Worm (Caenorhabditis elegans) whole organism, L4 larva: ENCODE data around the gene ceh-48.

Experiments
- D1046.2 ChIP-seq: fragments of 200-800 bp; sonication (Bioruptor generic); IDR thresholded peaks from 2 replicates; pipeline ENCODE4 v1.3.6; 2022; ENCODE audit warnings: missing genetic modification characterization, missing compliant biosample characterization
- R02D3.7 ChIP-seq: fragments of 150-350 bp; sonication (generic microtip); optimal IDR thresholded peaks from 3 replicates; lab custom pipeline; 2014; ENCODE audit warnings: missing biosample characterization, missing genetic modification characterization
- T20F7.1 ChIP-seq: fragments of 200-800 bp; sonication (Bioruptor generic); optimal IDR thresholded peaks from 2 replicates; lab custom pipeline; 2018; ENCODE audit warnings: mild to moderate bottlenecking, missing genetic modification characterization, missing compliant biosample characterization
- Y105C5A.15 ChIP-seq: fragments of 200-800 bp; sonication (Bioruptor generic); IDR thresholded peaks from 2 replicates; pipeline ENCODE4 v1.3.6; 2022; ENCODE audit warnings: missing genetic modification characterization, missing compliant biosample characterization
- Y48G9A.11 ChIP-seq: fragments of 200-800 bp; sonication (Bioruptor generic); IDR thresholded peaks from 2 replicates; pipeline ENCODE4 v1.3.6; 2022; ENCODE audit warnings: missing genetic modification reagents, missing genetic modification characterization, missing compliant biosample characterization
- Y5F2A.4 ChIP-seq: fragments of 200-800 bp; sonication (Bioruptor generic); optimal IDR thresholded peaks from 2 replicates; lab custom pipeline; 2018; ENCODE audit warnings: mild to moderate bottlenecking, missing genetic modification characterization, missing compliant biosample characterization
- ZK546.5 ChIP-seq, 2 experiments: sonication (generic microtip); optimal IDR thresholded peaks; 2 replicates each; lab custom pipeline; 2017; ENCODE audit warnings: missing biosample characterization in 2 of 2, missing genetic modification characterization in 2 of 2
- aha-1 ChIP-seq: fragments of 150-350 bp; peaks from one replicate; lab custom pipeline; 2014; ENCODE audit warnings: missing biosample characterization, missing genetic modification characterization
- arid-1 ChIP-seq: fragments of 200-800 bp; sonication (Bioruptor generic); conservative IDR thresholded peaks from 2 replicates; pipeline ENCODE4 v1.3.6; 2022; ENCODE audit warnings: missing genetic modification reagents, missing genetic modification characterization, missing compliant biosample characterization
- attf-4 ChIP-seq: sonication (generic microtip); optimal IDR thresholded peaks from 3 replicates; lab custom pipeline; 2017; ENCODE audit warnings: missing biosample characterization, missing genetic modification characterization
- ceh-20 ChIP-seq: fragments of 200-800 bp; sonication (Bioruptor generic); IDR thresholded peaks from 2 replicates; pipeline ENCODE4 v1.3.6; 2022; ENCODE audit warnings: missing genetic modification reagents, missing genetic modification characterization, missing compliant biosample characterization
- ceh-62 ChIP-seq: sonication (generic microtip); optimal IDR thresholded peaks from 2 replicates; lab custom pipeline; 2017; ENCODE audit warnings: missing biosample characterization, missing genetic modification characterization
- ceh-82 ChIP-seq: sonication (generic microtip); optimal IDR thresholded peaks from 2 replicates; lab custom pipeline; 2017; ENCODE audit warnings: missing biosample characterization, missing genetic modification characterization
- daf-12 ChIP-seq: fragments of 150-350 bp; optimal IDR thresholded peaks from 2 replicates; lab custom pipeline; 2014; ENCODE audit warnings: missing biosample characterization, missing genetic modification reagents, missing genetic modification characterization
- daf-16 ChIP-seq, 3 experiments: sonication (generic microtip); optimal IDR thresholded peaks; 2 replicates each; lab custom pipeline; 2016 to 2017; ENCODE audit warnings: missing genetic modification characterization in 3 of 3, missing genetic modification reagents in 3 of 3, mild to moderate bottlenecking in 2 of 3, missing compliant biosample characterization in 2 of 3, missing biosample characterization in 1 of 3, moderate library complexity in 1 of 3
- daf-19 ChIP-seq: fragments of 200-800 bp; sonication (Bioruptor generic); conservative IDR thresholded peaks from 2 replicates; pipeline ENCODE4 v1.3.6; 2022; ENCODE audit warnings: missing genetic modification characterization, missing compliant biosample characterization
- daf-8 ChIP-seq: fragments of 200-800 bp; sonication (Bioruptor generic); IDR thresholded peaks from 2 replicates; pipeline ENCODE4 v1.3.6; 2022; ENCODE audit warnings: missing genetic modification characterization, missing compliant biosample characterization
- dmd-6 ChIP-seq: fragments of 200-800 bp; sonication (Bioruptor generic); IDR thresholded peaks from 2 replicates; pipeline ENCODE4 v1.3.6; 2022; ENCODE audit warnings: missing genetic modification reagents, missing genetic modification characterization, missing compliant biosample characterization
- dmd-8 ChIP-seq: fragments of 200-800 bp; sonication (Bioruptor generic); IDR thresholded peaks from 2 replicates; pipeline ENCODE4 v1.3.6; 2022; ENCODE audit warnings: missing genetic modification characterization, missing compliant biosample characterization
- dpl-1 ChIP-seq: fragments of 150-350 bp; optimal IDR thresholded peaks from 2 replicates; lab custom pipeline; 2014; ENCODE audit warnings: missing biosample characterization, missing genetic modification reagents, missing genetic modification characterization
- duxl-1 ChIP-seq: sonication (generic microtip); optimal IDR thresholded peaks from 2 replicates; lab custom pipeline; 2016; ENCODE audit warnings: mild to moderate bottlenecking, missing genetic modification characterization, moderate library complexity, missing compliant biosample characterization; ENCODE audit not compliant: poor library complexity
- dve-1 ChIP-seq: sonication (generic microtip); optimal IDR thresholded peaks from 2 replicates; lab custom pipeline; 2017; ENCODE audit warnings: antibody characterized with exemption, mild to moderate bottlenecking, missing genetic modification characterization, missing compliant biosample characterization; ENCODE audit not compliant: insufficient read depth
- egl-43 ChIP-seq: fragments of 200-800 bp; sonication (Bioruptor generic); IDR thresholded peaks from 2 replicates; pipeline ENCODE4 v1.3.6; 2022; ENCODE audit warnings: missing genetic modification reagents, missing genetic modification characterization, missing compliant biosample characterization
- gei-8 ChIP-seq: fragments of 200-800 bp; sonication (Bioruptor generic); optimal IDR thresholded peaks from 2 replicates; lab custom pipeline; 2018; ENCODE audit warnings: mild to moderate bottlenecking, missing genetic modification characterization, missing compliant biosample characterization
- hmg-1.1 ChIP-seq: fragments of 200-800 bp; sonication (Bioruptor generic); IDR thresholded peaks from 2 replicates; pipeline ENCODE4 v1.3.6; 2022; ENCODE audit warnings: missing genetic modification reagents, missing genetic modification characterization, missing compliant biosample characterization
- jun-1 ChIP-seq: fragments of 150-350 bp; optimal IDR thresholded peaks from 2 replicates; lab custom pipeline; 2014; ENCODE audit warnings: missing biosample characterization, missing genetic modification reagents, missing genetic modification characterization
- lin-13 ChIP-seq: fragments of 150-350 bp; optimal IDR thresholded peaks from 2 replicates; lab custom pipeline; 2014; ENCODE audit warnings: missing biosample characterization, missing genetic modification reagents, missing genetic modification characterization
- lin-39 ChIP-seq: fragments of 150-350 bp; optimal IDR thresholded peaks from 2 replicates; lab custom pipeline; 2014; ENCODE audit warnings: missing biosample characterization, missing genetic modification reagents, missing genetic modification characterization
- lir-3 ChIP-seq: sonication (generic microtip); optimal IDR thresholded peaks from 2 replicates; lab custom pipeline; 2016; ENCODE audit warnings: mild to moderate bottlenecking, missing genetic modification characterization, missing compliant biosample characterization
- mdl-1 ChIP-seq, 2 experiments: fragments of 150-350 bp in 1 of 2; sonication (generic microtip) in 1 of 2; optimal IDR thresholded peaks; 2 replicates each; lab custom pipeline; 2014 to 2017; ENCODE audit warnings: missing biosample characterization in 2 of 2, missing genetic modification characterization in 2 of 2
- mxl-2 ChIP-seq: fragments of 200-800 bp; sonication (Bioruptor generic); conservative IDR thresholded peaks from 2 replicates; pipeline ENCODE4 v1.3.6; 2022; ENCODE audit warnings: missing genetic modification reagents, missing genetic modification characterization, missing compliant biosample characterization
- nhr-11 ChIP-seq: fragments of 150-350 bp; optimal IDR thresholded peaks from 2 replicates; lab custom pipeline; 2014; ENCODE audit warnings: missing biosample characterization, missing genetic modification characterization
- nhr-25 ChIP-seq: sonication (generic microtip); optimal IDR thresholded peaks from 2 replicates; lab custom pipeline; 2017; ENCODE audit warnings: missing genetic modification characterization, mild to moderate bottlenecking, missing compliant biosample characterization, antibody characterized with exemption, moderate library complexity, borderline replicate concordance; ENCODE audit not compliant: insufficient read depth
- nhr-48 ChIP-seq: sonication (generic microtip); optimal IDR thresholded peaks from 2 replicates; lab custom pipeline; 2016; ENCODE audit warnings: mild to moderate bottlenecking, missing genetic modification characterization, missing compliant biosample characterization
- nhr-77 ChIP-seq: fragments of 150-350 bp; optimal IDR thresholded peaks from 2 replicates; lab custom pipeline; 2014; ENCODE audit warnings: missing biosample characterization, missing genetic modification characterization
- php-3 ChIP-seq: fragments of 200-800 bp; sonication (Bioruptor generic); IDR thresholded peaks from 2 replicates; pipeline ENCODE4 v1.3.6; 2022; ENCODE audit warnings: missing genetic modification reagents, missing genetic modification characterization, missing compliant biosample characterization
- pqm-1 ChIP-seq: sonication (generic microtip); optimal IDR thresholded peaks from 2 replicates; lab custom pipeline; 2017; ENCODE audit warnings: missing biosample characterization, missing genetic modification characterization
- saeg-2 ChIP-seq: fragments of 200-800 bp; sonication (Bioruptor generic); IDR thresholded peaks from 2 replicates; pipeline ENCODE4 v1.3.6; 2022; ENCODE audit warnings: missing genetic modification reagents, missing genetic modification characterization, missing compliant biosample characterization
- set-16 ChIP-seq: fragments of 200-800 bp; sonication (Bioruptor generic); IDR thresholded peaks from 2 replicates; pipeline ENCODE4 v1.3.6; 2022; ENCODE audit warnings: missing genetic modification reagents, missing genetic modification characterization, missing compliant biosample characterization
- snpc-1.2 ChIP-seq: fragments of 200-800 bp; sonication (Bioruptor generic); IDR thresholded peaks from 2 replicates; pipeline ENCODE4 v1.3.6; 2022; ENCODE audit warnings: missing genetic modification reagents, missing genetic modification characterization, missing compliant biosample characterization
- snpc-4 ChIP-seq: fragments of 150-350 bp; optimal IDR thresholded peaks from 2 replicates; lab custom pipeline; 2014; ENCODE audit warnings: missing biosample characterization, missing genetic modification characterization
- tra-1 ChIP-seq: fragments of 200-800 bp; sonication (Bioruptor generic); IDR thresholded peaks from 2 replicates; pipeline ENCODE4 v1.3.6; 2022; ENCODE audit warnings: missing genetic modification reagents, missing genetic modification characterization, missing compliant biosample characterization
- unc-130 ChIP-seq: sonication (generic microtip); optimal IDR thresholded peaks from 2 replicates; lab custom pipeline; 2016; ENCODE audit warnings: missing genetic modification reagents, missing genetic modification characterization, missing compliant biosample characterization
- vab-7 ChIP-seq: fragments of 200-800 bp; sonication (Bioruptor generic); IDR thresholded peaks from 2 replicates; pipeline ENCODE4 v1.3.6; 2022; ENCODE audit warnings: missing genetic modification reagents, missing genetic modification characterization, missing compliant biosample characterization
- zfp-2 ChIP-seq: sonication (generic microtip); optimal IDR thresholded peaks from 2 replicates; lab custom pipeline; 2016; ENCODE audit warnings: mild to moderate bottlenecking, missing genetic modification characterization, missing compliant biosample characterization
- zfp-3 ChIP-seq: fragments of 200-800 bp; sonication (Bioruptor generic); conservative IDR thresholded peaks from 2 replicates; pipeline ENCODE4 v1.3.6; 2022; ENCODE audit warnings: missing genetic modification reagents, missing genetic modification characterization, missing compliant biosample characterization
- zip-2 ChIP-seq: fragments of 150-350 bp; optimal IDR thresholded peaks from 2 replicates; lab custom pipeline; 2014; ENCODE audit warnings: missing biosample characterization, missing genetic modification characterization
- ztf-11 ChIP-seq: fragments of 150-350 bp; optimal IDR thresholded peaks from 2 replicates; lab custom pipeline; 2014; ENCODE audit warnings: missing biosample characterization, missing genetic modification characterization

Gene ceh-48

ce11 chrIV:6767240-6767639 is 44.7 kb upstream of the ceh-48 start (continued):
- TF ChIP-seq zip-2 (no peak), daf-12 (no peak), egl-43 (GFP tag; lab: Robert Waterston, UW) (no peak), ztf-11 (no peak), mxl-2 (no peak), hmg-1.1 (GFP tag; lab: Robert Waterston, UW) (peak; percentile 68), vab-7 (GFP tag; lab: Robert Waterston, UW) (no peak), daf-19 (no peak), php-3 (GFP tag; lab: Robert Waterston, UW) (no peak), jun-1 (tag; lab: Kevin White, UChicago) (no peak), nhr-77 (tag; lab: Kevin White, UChicago) (peak; percentile 49), Y48G9A.11 (GFP tag; lab: Robert Waterston, UW) (no peak), gei-8 (GFP tag; lab: Kevin White, UChicago) (no peak), saeg-2 (GFP tag; lab: Robert Waterston, UW) (no peak), unc-130 (no peak), nhr-25 (no peak), ceh-62 (tag; lab: Kevin White, UChicago) (no peak)

DNA sequence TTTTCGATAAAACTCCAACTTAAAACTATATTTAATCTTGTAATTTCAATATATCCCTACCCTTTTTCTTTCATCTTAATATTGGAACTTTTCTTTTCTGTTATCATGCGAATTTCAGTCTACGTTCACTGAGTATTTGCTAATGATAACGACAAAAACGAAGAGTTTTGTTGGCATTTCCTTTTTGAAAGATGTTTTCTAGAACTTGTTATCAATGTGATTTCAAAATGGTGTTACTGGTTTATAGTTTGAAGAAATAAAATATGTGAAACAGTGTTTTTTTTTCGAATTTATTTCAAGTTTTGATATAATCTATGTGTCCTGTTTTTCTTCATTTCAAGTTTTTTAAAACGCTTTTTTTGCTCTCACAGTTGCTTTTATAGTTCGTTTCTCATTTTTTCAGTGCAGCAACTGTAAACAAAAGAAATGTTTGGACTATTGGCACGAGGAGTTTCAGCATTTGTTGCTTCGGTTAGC is 41.5 kb upstream of the ceh-48 start, which contains the start of gene anat-1:
anat-1 (plus strand) TSS at position 427 of the 477 bp plus-strand sequence.
- TF ChIP-seq dmd-8 (GFP tag; lab: Robert Waterston, UW) (no peak), zfp-3 (GFP tag; lab: Robert Waterston, UW) (no peak), nhr-11 (tag; lab: Kevin White, UChicago) (no peak), duxl-1 (tag; lab: Kevin White, UChicago) (no peak), ceh-20 (GFP tag; lab: Robert Waterston, UW) (no peak), dmd-6 (GFP tag; lab: Robert Waterston, UW) (no peak), mdl-1 (tag; optimal IDR thresholded peaks at IDR 0.05; lab: Kevin White, UChicago) (no peak), attf-4 (tag; lab: Kevin White, UChicago) (no peak), snpc-4 (tag; lab: Kevin White, UChicago) (no peak), jun-1 (tag; lab: Kevin White, UChicago) (no peak), pqm-1 (tag; lab: Kevin White, UChicago) (peak; percentile 73), Y105C5A.15 (GFP tag; lab: Robert Waterston, UW) (no peak), nhr-48 (tag; lab: Kevin White, UChicago) (no peak), D1046.2 (GFP tag; lab: Robert Waterston, UW) (no peak), lir-3 (tag; lab: Kevin White, UChicago) (no peak), lin-13 (GFP tag; lab: Kevin White, UChicago) (no peak), set-16 (GFP tag; lab: Robert Waterston, UW) (no peak), zfp-2 (tag; lab: Kevin White, UChicago) (no peak), aha-1 (tag; lab: Kevin White, UChicago) (no peak), daf-19 (no peak), dve-1 (peak; percentile 23), daf-8 (GFP tag; lab: Robert Waterston, UW) (no peak), daf-16 (GFP tag; optimal IDR thresholded peaks at IDR 0.05; lab: Kevin White, UChicago) (no peak), daf-16 (tag; optimal IDR thresholded peaks at IDR 0.05; lab: Kevin White, UChicago) (peak; percentile 73)

DNA sequence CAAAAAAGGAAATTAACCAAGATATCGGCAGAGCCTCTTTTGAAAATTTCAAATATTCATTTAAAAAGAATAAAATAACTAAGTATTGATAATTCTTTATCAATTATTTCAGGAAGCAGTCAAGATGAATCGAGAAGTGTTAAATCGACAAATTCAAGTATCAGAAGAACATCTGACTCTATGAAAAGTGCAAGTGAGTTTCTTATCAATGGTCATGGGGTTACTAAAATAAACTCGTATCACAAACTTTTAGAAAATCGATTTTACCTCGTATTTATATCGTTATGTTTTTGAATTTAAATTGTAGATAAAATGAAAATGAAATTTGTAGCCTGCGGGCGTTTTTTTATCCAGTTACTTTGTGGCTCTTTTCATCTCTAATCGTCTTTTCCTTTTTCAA is 40.4 kb upstream of the ceh-48 start:
- TF ChIP-seq daf-8 (GFP tag; lab: Robert Waterston, UW) (no peak), R02D3.7 (tag; lab: Kevin White, UChicago) (no peak), Y5F2A.4 (GFP tag; lab: Kevin White, UChicago) (no peak), saeg-2 (GFP tag; lab: Robert Waterston, UW) (no peak), php-3 (GFP tag; lab: Robert Waterston, UW) (no peak), T20F7.1 (GFP tag; lab: Kevin White, UChicago) (no peak), mdl-1 (tag; optimal IDR thresholded peaks at IDR 0.05; lab: Kevin White, UChicago) (no peak), ZK546.5 (tag; optimal IDR thresholded peaks at IDR 0.05; lab: Kevin White, UChicago) (no peak), snpc-1.2 (GFP tag; lab: Robert Waterston, UW) (no peak), lin-39 (tag; lab: Kevin White, UChicago) (no peak), lin-13 (GFP tag; lab: Kevin White, UChicago) (no peak), gei-8 (GFP tag; lab: Kevin White, UChicago) (no peak), ceh-20 (GFP tag; lab: Robert Waterston, UW) (no peak), daf-16 (GFP tag; optimal IDR thresholded peaks at IDR 0.05; lab: Kevin White, UChicago) (no peak), daf-16 (tag; optimal IDR thresholded peaks at IDR 0.05; lab: Kevin White, UChicago) (peak; percentile 48), tra-1 (no peak), ceh-82 (tag; lab: Kevin White, UChicago) (no peak), snpc-4 (tag; lab: Kevin White, UChicago) (no peak), aha-1 (tag; lab: Kevin White, UChicago) (peak; percentile 52), arid-1 (GFP tag; lab: Robert Waterston, UW) (no peak), zfp-3 (GFP tag; lab: Robert Waterston, UW) (no peak), dpl-1 (GFP tag; lab: Kevin White, UChicago) (no peak)
